Fruit fly (Drosophila melanogaster) whole organism, embryonic: Measurements from ENCODE around the gene Psa.

Experiments used
- Antp ChIP-seq: fragments of 200-800 bp; sonication (Bioruptor generic); optimal IDR thresholded peaks from 3 replicates; lab custom pipeline; 2016; ENCODE audit warnings: missing biosample characterization, missing genetic modification characterization
- CG11247 ChIP-seq: fragments of 200-800 bp; sonication (Bioruptor generic); IDR thresholded peaks from 2 replicates; pipeline ENCODE4 v1.3.6; 2022; ENCODE audit warnings: missing biosample characterization, missing genetic modification characterization
- CG11456 ChIP-seq: fragments of 200-800 bp; sonication (Bioruptor generic); IDR thresholded peaks from 3 replicates; pipeline ENCODE4 v1.3.6; 2022; ENCODE audit warnings: missing biosample characterization, missing genetic modification characterization
- CG11560 ChIP-seq: fragments of 200-800 bp; sonication (Bioruptor generic); IDR thresholded peaks from 3 replicates; pipeline ENCODE4 v1.3.6; 2022; ENCODE audit warnings: missing biosample characterization, missing genetic modification characterization
- CG12659 ChIP-seq: fragments of 200-800 bp; sonication (Bioruptor generic); optimal IDR thresholded peaks from 3 replicates; lab custom pipeline; 2017; ENCODE audit warnings: mild to moderate bottlenecking, missing biosample characterization, missing genetic modification reagents, missing genetic modification characterization
- CG13296 ChIP-seq: fragments of 200-800 bp; sonication (Bioruptor generic); optimal IDR thresholded peaks from 3 replicates; lab custom pipeline; 2018; ENCODE audit warnings: missing biosample characterization, mild to moderate bottlenecking, missing genetic modification characterization
- CG14014 ChIP-seq: fragments of 200-800 bp; sonication (Bioruptor generic); IDR thresholded peaks from 2 replicates; pipeline ENCODE4 v1.3.6; 2022; ENCODE audit warnings: missing biosample characterization, missing genetic modification characterization
- CG15073 ChIP-seq: fragments of 200-800 bp; sonication (Bioruptor generic); optimal IDR thresholded peaks from 2 replicates; lab custom pipeline; 2016; ENCODE audit warnings: missing biosample characterization, missing genetic modification characterization
- CG15696 ChIP-seq: fragments of 200-800 bp; sonication (Bioruptor generic); optimal IDR thresholded peaks from 2 replicates; lab custom pipeline; 2019; ENCODE audit warnings: missing biosample characterization, mild to moderate bottlenecking, missing genetic modification characterization, moderate library complexity
- CG17186 ChIP-seq: fragments of 200-800 bp; sonication (Bioruptor generic); optimal IDR thresholded peaks from 3 replicates; lab custom pipeline; 2017; ENCODE audit warnings: missing biosample characterization, missing genetic modification reagents, missing genetic modification characterization
- CG17612 ChIP-seq: fragments of 200-800 bp; sonication (Bioruptor generic); IDR thresholded peaks from 2 replicates; pipeline ENCODE4 v1.3.6; 2022; ENCODE audit warnings: missing biosample characterization, missing genetic modification characterization
- CG18764 ChIP-seq: fragments of 200-800 bp; sonication (Bioruptor generic); optimal IDR thresholded peaks from 3 replicates; lab custom pipeline; 2016; ENCODE audit warnings: missing biosample characterization, missing genetic modification characterization
- CG2889 ChIP-seq: fragments of 200-800 bp; sonication (Bioruptor generic); IDR thresholded peaks from 3 replicates; pipeline ENCODE4 v1.3.6; 2022; ENCODE audit warnings: missing biosample characterization, missing genetic modification characterization
- CG42726 ChIP-seq: fragments of 200-800 bp; sonication (Bioruptor generic); IDR thresholded peaks from 2 replicates; pipeline ENCODE4 v1.3.6; 2022; ENCODE audit warnings: missing biosample characterization, missing genetic modification characterization; ENCODE audit not compliant: partially characterized antibody
- CG4404 ChIP-seq: fragments of 200-800 bp; sonication (Bioruptor generic); IDR thresholded peaks from 2 replicates; pipeline ENCODE4 v1.3.6; 2022; ENCODE audit warnings: missing biosample characterization, missing genetic modification characterization
- CG4707 ChIP-seq: fragments of 200-800 bp; sonication (Bioruptor generic); optimal IDR thresholded peaks from 2 replicates; lab custom pipeline; 2018; ENCODE audit warnings: missing biosample characterization, mild to moderate bottlenecking, missing genetic modification characterization, moderate library complexity
- CG4820 ChIP-seq: fragments of 200-800 bp; sonication (Bioruptor generic); optimal IDR thresholded peaks from 3 replicates; lab custom pipeline; 2016; ENCODE audit warnings: missing biosample characterization, missing genetic modification characterization
- CG5180 ChIP-seq: fragments of 200-800 bp; sonication (Bioruptor generic); optimal IDR thresholded peaks from 3 replicates; lab custom pipeline; 2017; ENCODE audit warnings: missing biosample characterization, missing genetic modification characterization, mild to moderate bottlenecking, moderate library complexity, missing genetic modification reagents
- CG5245 ChIP-seq: fragments of 200-800 bp; sonication (Bioruptor generic); optimal IDR thresholded peaks from 3 replicates; lab custom pipeline; 2016; ENCODE audit warnings: missing biosample characterization, missing genetic modification characterization
- CG6683 ChIP-seq: fragments of 200-800 bp; sonication (Bioruptor generic); optimal IDR thresholded peaks from 2 replicates; lab custom pipeline; 2017; ENCODE audit warnings: missing biosample characterization, mild to moderate bottlenecking, missing genetic modification characterization, missing genetic modification reagents
- CG7745 ChIP-seq: fragments of 200-800 bp; sonication (Bioruptor generic); optimal IDR thresholded peaks from 2 replicates; lab custom pipeline; 2018; ENCODE audit warnings: missing biosample characterization, mild to moderate bottlenecking, missing genetic modification characterization, moderate library complexity
- CG7928 ChIP-seq: fragments of 200-800 bp; sonication (Bioruptor generic); optimal IDR thresholded peaks from 2 replicates; lab custom pipeline; 2017; ENCODE audit warnings: missing biosample characterization, mild to moderate bottlenecking, missing genetic modification characterization
- CG7987 ChIP-seq: fragments of 200-800 bp; sonication (Bioruptor generic); optimal IDR thresholded peaks from 2 replicates; lab custom pipeline; 2018; ENCODE audit warnings: missing biosample characterization, mild to moderate bottlenecking, missing genetic modification characterization, moderate library complexity
- CG9437 ChIP-seq: fragments of 200-800 bp; sonication (Bioruptor generic); optimal IDR thresholded peaks from 2 replicates; lab custom pipeline; 2018; ENCODE audit warnings: missing biosample characterization, mild to moderate bottlenecking, missing genetic modification characterization
- CG9609 ChIP-seq: fragments of 200-800 bp; sonication (Bioruptor generic); optimal IDR thresholded peaks from 3 replicates; lab custom pipeline; 2016; ENCODE audit warnings: missing biosample characterization, missing genetic modification characterization
- CG9817 ChIP-seq: fragments of 200-800 bp; sonication (Bioruptor generic); optimal IDR thresholded peaks from 2 replicates; lab custom pipeline; 2018; ENCODE audit warnings: missing biosample characterization, mild to moderate bottlenecking, missing genetic modification characterization, moderate library complexity
- D19A ChIP-seq: fragments of 200-800 bp; optimal IDR thresholded peaks from 3 replicates; lab custom pipeline; 2019; ENCODE audit warnings: missing biosample characterization, mild to moderate bottlenecking, missing genetic modification characterization, moderate library complexity
- D19B ChIP-seq: fragments of 200-800 bp; sonication (Bioruptor generic); optimal IDR thresholded peaks from 2 replicates; lab custom pipeline; 2017; ENCODE audit warnings: missing biosample characterization, mild to moderate bottlenecking, missing genetic modification characterization
- Dad ChIP-seq: fragments of 200-800 bp; sonication (Bioruptor generic); optimal IDR thresholded peaks from 3 replicates; lab custom pipeline; 2016; ENCODE audit warnings: missing biosample characterization, missing genetic modification characterization
- Dip2 ChIP-seq: fragments of 200-800 bp; sonication (Bioruptor generic); IDR thresholded peaks from 2 replicates; pipeline ENCODE4 v1.3.6; 2022; ENCODE audit warnings: missing biosample characterization, missing genetic modification characterization
- Elba2 ChIP-seq: fragments of 200-800 bp; sonication (Bioruptor generic); optimal IDR thresholded peaks from 3 replicates; lab custom pipeline; 2016; ENCODE audit warnings: missing biosample characterization, missing genetic modification characterization
- H2.0 ChIP-seq: fragments of 200-800 bp; sonication (Bioruptor generic); IDR thresholded peaks from 2 replicates; pipeline ENCODE4 v1.3.6; 2022; ENCODE audit warnings: missing biosample characterization, missing genetic modification characterization
- Mad ChIP-seq: fragments of 200-800 bp; sonication (Bioruptor generic); optimal IDR thresholded peaks from 2 replicates; lab custom pipeline; 2016; ENCODE audit warnings: missing biosample characterization, missing genetic modification characterization
- Rfx ChIP-seq: fragments of 200-800 bp; sonication (Bioruptor generic); IDR thresholded peaks from 2 replicates; pipeline ENCODE4 v1.3.6; 2022; ENCODE audit warnings: missing biosample characterization, missing genetic modification characterization
- Tbp ChIP-seq: fragments of >200 bp; optimal IDR thresholded peaks from 2 replicates; lab custom pipeline; 2018; ENCODE audit warnings: missing biosample characterization, missing genetic modification characterization
- Xrp1 ChIP-seq: fragments of 200-800 bp; sonication (Bioruptor generic); IDR thresholded peaks from 2 replicates; pipeline ENCODE4 v1.3.6; 2022; ENCODE audit warnings: missing biosample characterization, missing genetic modification characterization
- aop ChIP-seq: fragments of 200-800 bp; sonication (Bioruptor generic); IDR thresholded peaks from 2 replicates; pipeline ENCODE4 v1.3.6; 2022; ENCODE audit warnings: missing biosample characterization, missing genetic modification characterization
- bsh ChIP-seq, 2 experiments: fragments of 200-800 bp; sonication (Bioruptor generic); optimal IDR thresholded peaks; 2 replicates each; lab custom pipeline; 2017 to 2018; ENCODE audit warnings: mild to moderate bottlenecking in 2 of 2, missing biosample characterization in 2 of 2, missing genetic modification characterization in 2 of 2, moderate library complexity in 1 of 2
- caup ChIP-seq: fragments of 200-800 bp; sonication (Bioruptor generic); optimal IDR thresholded peaks from 3 replicates; lab custom pipeline; 2017; ENCODE audit warnings: missing biosample characterization, mild to moderate bottlenecking, missing genetic modification characterization, moderate library complexity; ENCODE audit not compliant: severe bottlenecking
- cwo ChIP-seq: fragments of 200-800 bp; sonication (Bioruptor generic); optimal IDR thresholded peaks from 3 replicates; lab custom pipeline; 2017; ENCODE audit warnings: missing biosample characterization, missing genetic modification characterization, mild to moderate bottlenecking, moderate library complexity, missing genetic modification reagents
- dimm ChIP-seq: fragments of 200-800 bp; sonication (Bioruptor generic); IDR thresholded peaks from 2 replicates; pipeline ENCODE4 v1.3.6; 2022; ENCODE audit warnings: missing biosample characterization, missing genetic modification characterization
- hbn ChIP-seq: fragments of 200-800 bp; sonication (Bioruptor generic); IDR thresholded peaks from 2 replicates; pipeline ENCODE4 v1.3.6; 2022; ENCODE audit warnings: missing biosample characterization, missing genetic modification characterization; ENCODE audit not compliant: partially characterized antibody
- lmd ChIP-seq: fragments of 200-800 bp; sonication (Bioruptor generic); IDR thresholded peaks from 2 replicates; pipeline ENCODE4 v1.3.6; 2022; ENCODE audit warnings: missing biosample characterization, missing genetic modification characterization
- psq ChIP-seq: fragments of 200-800 bp; sonication (Bioruptor generic); optimal IDR thresholded peaks from 2 replicates; lab custom pipeline; 2017; ENCODE audit warnings: missing biosample characterization, missing genetic modification characterization
- slou ChIP-seq: fragments of 200-800 bp; sonication (Bioruptor generic); optimal IDR thresholded peaks from 3 replicates; lab custom pipeline; 2016; ENCODE audit warnings: missing biosample characterization, missing genetic modification characterization
- tin ChIP-seq: fragments of 200-800 bp; sonication (Bioruptor generic); optimal IDR thresholded peaks from 3 replicates; lab custom pipeline; 2016; ENCODE audit warnings: missing biosample characterization, missing genetic modification characterization
- ttk ChIP-seq: fragments of 200-800 bp; sonication (Bioruptor generic); IDR thresholded peaks from 2 replicates; pipeline ENCODE4 v2.1.2; 2022; ENCODE audit warnings: missing biosample characterization, missing genetic modification characterization
- vnd ChIP-seq: fragments of 200-800 bp; sonication (Bioruptor generic); IDR thresholded peaks from 3 replicates; pipeline ENCODE4 v1.3.6; 2022; ENCODE audit warnings: missing biosample characterization, missing genetic modification characterization; ENCODE audit not compliant: partially characterized antibody

Gene Psa

DNA sequence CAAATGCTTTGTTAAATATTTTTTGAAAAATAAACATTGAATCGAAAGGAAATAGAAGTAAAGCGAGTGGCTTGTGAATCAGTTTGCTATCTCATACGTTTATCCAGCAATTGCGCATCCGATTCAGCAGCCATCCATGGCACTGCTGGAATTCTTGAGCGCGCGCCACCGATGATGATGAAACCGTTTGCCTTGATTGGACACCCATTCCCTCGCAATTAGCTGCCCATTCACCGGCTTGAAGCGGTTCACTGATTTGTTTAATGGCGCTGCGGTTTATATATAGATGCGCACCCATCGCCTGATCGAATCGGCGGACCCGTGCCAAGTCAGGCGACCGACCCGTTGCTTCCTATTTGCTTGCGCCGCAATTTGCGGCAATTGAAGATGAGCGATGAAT lies 50.5 kb downstream of the Psa start, which contains the start of gene Pcyt2:
Gene Pcyt2, plus strand, starts transcription at position 301 of the 400 bp plus-strand sequence.
- TF ChIP-seq D19B (GFP tag; lab: Kevin White, UChicago) (no peak), caup (GFP tag; lab: Kevin White, UChicago) (no peak), cwo (peak; percentile 37), CG5180 (no peak)
- TF ChIP-seq, all 482 proteins: peak for 1

DNA sequence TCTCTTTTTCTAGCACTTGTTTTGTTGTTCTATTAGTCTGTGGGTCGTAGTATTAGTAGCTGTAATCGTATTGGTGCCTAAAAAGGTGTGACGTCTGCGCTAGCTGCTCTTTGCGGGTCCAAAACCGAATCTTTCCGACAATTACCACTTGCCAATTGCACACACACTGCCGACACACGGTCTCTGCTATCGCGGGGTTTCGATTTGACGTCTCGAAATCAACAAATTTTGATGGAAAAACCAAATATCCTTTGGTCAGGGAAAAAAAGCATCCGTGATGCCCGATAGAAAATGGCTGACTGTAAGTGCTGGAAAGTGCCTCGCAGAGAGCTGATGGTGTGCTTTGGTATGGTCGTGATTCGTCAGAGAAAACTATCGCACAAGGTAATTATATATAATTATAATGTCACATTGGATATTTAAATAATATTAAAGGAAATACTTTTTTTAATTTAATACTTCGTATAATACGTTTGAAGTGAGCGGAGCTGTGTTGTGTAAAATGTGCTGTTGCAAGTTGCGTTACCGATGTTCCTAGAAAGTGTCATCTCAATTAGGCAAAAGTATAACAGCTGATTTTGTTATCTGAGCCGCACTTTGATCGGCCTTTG lies 55.6 kb downstream of the Psa start, which contains the start of the genes Pex10 and CG12099:
Gene Pex10, plus strand, starts transcription at position 51 of the 611 bp plus-strand sequence.
Gene CG12099, minus strand, starts transcription at position 307 of the 611 bp plus-strand sequence.
- TF ChIP-seq Antp (peak; percentile 62), Xrp1 (GFP tag; lab: Robert Waterston, UW) (peak; percentile 93), CG14014 (GFP tag; lab: Robert Waterston, UW) (peak; percentile 87), CG9437 (GFP tag; lab: Kevin White, UChicago) (peak; percentile 83), CG7745 (tag; lab: Kevin White, UChicago) (no peak), CG7928 (GFP tag; lab: Kevin White, UChicago) (peak; percentile 69), CG17186 (GFP tag; lab: Kevin White, UChicago) (peak; percentile 86), CG9609 (GFP tag; lab: Kevin White, UChicago) (peak; percentile 58), CG15073 (GFP tag; lab: Kevin White, UChicago) (peak; percentile 48), Elba2 (GFP tag; lab: Kevin White, UChicago) (peak; percentile 79), CG4707 (peak; percentile 45), D19A (tag; lab: Kevin White, UChicago) (no peak), dimm (GFP tag; lab: Robert Waterston, UW) (no peak), CG11247 (peak; percentile 91), CG9817 (tag; lab: Kevin White, UChicago) (peak; percentile 94), bsh (GFP tag; optimal IDR thresholded peaks at IDR 0.05; lab: Kevin White, UChicago) (peak in 1 of 2 experiments; percentile 81), CG7987 (GFP tag; lab: Kevin White, UChicago) (peak; percentile 76), CG4820 (GFP tag; lab: Kevin White, UChicago) (peak; percentile 81), CG18764 (GFP tag; lab: Kevin White, UChicago) (peak; percentile 83), CG17612 (GFP tag; lab: Robert Waterston, UW) (peak; percentile 87), hbn (GFP tag; lab: Robert Waterston, UW) (peak; percentile 93), Tbp (no peak), Rfx (peak; percentile 96), CG2889 (GFP tag; lab: Robert Waterston, UW) (peak; percentile 79), H2.0 (peak; percentile 91), slou (GFP tag; lab: Kevin White, UChicago) (peak; percentile 89), CG13296 (GFP tag; lab: Kevin White, UChicago) (peak; percentile 80), CG11560 (peak; percentile 83), CG11456 (GFP tag; lab: Robert Waterston, UW) (peak; percentile 93), CG4404 (GFP tag; lab: Robert Waterston, UW) (peak; percentile 95), CG42726 (GFP tag; lab: Robert Waterston, UW) (peak; percentile 71; the same call in 1 of the 2 replicates), lmd (GFP tag; lab: Robert Waterston, UW) (peak; percentile 94), Mad (GFP tag; lab: Kevin White, UChicago) (peak; percentile 83), CG5245 (GFP tag; lab: Kevin White, UChicago) (peak; percentile 56), CG12659 (GFP tag; lab: Kevin White, UChicago) (peak; percentile 94), Dip2 (GFP tag; lab: Robert Waterston, UW) (peak; percentile 26; the same call in 1 of the 2 replicates), vnd (peak; percentile 92), ttk (GFP tag; lab: Robert Waterston, UW) (peak; percentile 83), psq (GFP tag; lab: Kevin White, UChicago) (peak; percentile 72), CG15696 (tag; lab: Kevin White, UChicago) (peak; percentile 91), CG6683 (GFP tag; lab: Kevin White, UChicago) (peak; percentile 59), tin (peak; percentile 91), Dad (GFP tag; lab: Kevin White, UChicago) (peak; percentile 41), aop (GFP tag; lab: Robert Waterston, UW) (peak; percentile 47; the same call in 1 of the 2 replicates)
